Worm (Caenorhabditis elegans): ENCODE measurements around the gene glb-14.

The glb-14 gene

DNA sequence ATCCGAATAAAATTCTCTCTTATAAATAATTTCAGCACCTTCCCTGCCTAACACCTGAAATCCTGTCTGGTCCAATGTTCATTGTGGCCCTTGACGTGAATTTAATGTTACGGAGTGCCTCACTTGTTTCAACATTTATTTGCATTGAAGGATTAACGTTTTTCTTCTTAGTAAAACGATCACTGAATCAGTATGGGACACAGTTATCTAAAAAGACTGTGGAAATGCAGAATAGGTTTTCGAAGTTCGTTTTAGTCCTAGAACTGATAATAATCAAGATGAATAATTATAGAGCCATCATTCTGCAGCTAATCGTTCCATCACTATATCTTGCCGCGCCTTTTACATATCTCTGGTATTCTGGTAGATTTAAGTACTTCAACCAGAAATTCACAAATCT is 49.6 kb downstream of the glb-14 start, which contains the start of gene srh-219:
Gene srh-219 (plus strand): TSS at position 301 of the 400 bp plus-strand sequence.
- TF ChIP-seq unc-62 (GFP tag; optimal IDR thresholded peaks at IDR 0.05): no peak
- TF ChIP-seq daf-12 (tag; optimal IDR thresholded peaks at IDR 0.05): no peak
- TF ChIP-seq R02D3.7 (tag; optimal IDR thresholded peaks at IDR 0.05): no peak
- no peak for TF ChIP-seq nhr-12 (tag; optimal IDR thresholded peaks at IDR 0.05)
- TF ChIP-seq nhr-23 (tag; optimal IDR thresholded peaks at IDR 0.05): no peak

DNA sequence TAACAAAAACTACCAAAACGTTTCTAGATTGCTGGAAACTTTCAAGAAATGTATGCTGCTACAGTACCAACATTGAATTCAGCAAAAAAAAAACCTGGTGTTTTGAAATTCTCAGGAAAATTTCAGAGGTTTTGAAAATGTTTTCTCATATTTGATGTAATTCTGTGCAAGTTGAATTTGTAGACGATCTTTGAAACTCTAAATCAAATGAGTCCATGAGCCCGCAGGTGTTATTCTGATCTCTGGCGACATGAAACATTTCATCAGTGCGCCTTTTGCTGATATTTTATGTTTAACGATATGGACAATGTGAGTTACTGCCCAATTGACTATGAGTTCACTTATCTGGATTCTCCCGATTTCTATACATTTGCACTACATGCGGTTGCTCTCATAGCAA is 51.1 kb downstream of the glb-14 start, which contains the start of gene srh-218:
Gene srh-218 (plus strand): TSS at position 301 of the 400 bp plus-strand sequence.
- TF ChIP-seq aly-2 (tag; optimal IDR thresholded peaks at IDR 0.05) (no peak), unc-39 (tag; optimal IDR thresholded peaks at IDR 0.05) (no peak), nhr-67 (tag; optimal IDR thresholded peaks at IDR 0.05) (no peak), nhr-11 (tag; optimal IDR thresholded peaks at IDR 0.05) (no peak), elt-3 (tag; optimal IDR thresholded peaks at IDR 0.05) (no peak)

Measured in whole organism, L3 larva.